Fruit fly (Drosophila melanogaster): ENCODE data around the gene sordd1.

The sordd1 gene

dm6 chrX:15762723-15763122, 33.1 kb downstream of the sordd1 start, which contains the start of gene Polr3A (continued):
- no peak for TF ChIP-seq CG17385 (GFP tag; optimal IDR thresholded peaks at IDR 0.05)
- TF ChIP-seq MESR4 (GFP tag; optimal IDR thresholded peaks at IDR 0.05) = peak; percentile 39
- no peak for TF ChIP-seq Mad (GFP tag; optimal IDR thresholded peaks at IDR 0.05)
- TF ChIP-seq MTF-1 (GFP tag; optimal IDR thresholded peaks at IDR 0.05; ENCODE audit: borderline replicate concordance) = no peak
- TF ChIP-seq Doc2 (GFP tag; IDR thresholded peaks at IDR 0.05) = no peak
- no peak for TF ChIP-seq CG2199 (GFP tag; IDR thresholded peaks at IDR 0.05)
- no peak for TF ChIP-seq CG17328 (GFP tag; IDR thresholded peaks at IDR 0.05)
- no peak for TF ChIP-seq CG15696 (tag; optimal IDR thresholded peaks at IDR 0.05)
- TF ChIP-seq eve (GFP tag; optimal IDR thresholded peaks at IDR 0.05) = no peak
- peak; percentile 42; the same call in 1 of the 3 replicates for TF ChIP-seq CG14860 (GFP tag; IDR thresholded peaks at IDR 0.05; ENCODE audit: partially characterized antibody)
- no peak for TF ChIP-seq CG3163 (GFP tag; optimal IDR thresholded peaks at IDR 0.05)
- TF ChIP-seq vfl (GFP tag; optimal IDR thresholded peaks at IDR 0.05) = no peak
- TF ChIP-seq sqz (GFP tag; optimal IDR thresholded peaks at IDR 0.05) = no peak
- peak; percentile 96 for TF ChIP-seq Elba2 (GFP tag; optimal IDR thresholded peaks at IDR 0.05)
- TF ChIP-seq CG14710 (tag; optimal IDR thresholded peaks at IDR 0.05) = peak; percentile 88
- no peak for TF ChIP-seq CG15601 (tag; optimal IDR thresholded peaks at IDR 0.05)
- peak; percentile 89 to 99 for TF ChIP-seq insv (GFP tag; optimal IDR thresholded peaks at IDR 0.05)
- TF ChIP-seq row (GFP tag; IDR thresholded peaks at IDR 0.05) = peak; percentile 7; the same call in 1 of the 3 replicates
- TF ChIP-seq Dref (GFP tag; IDR thresholded peaks at IDR 0.05) = peak; percentile 83
- peak; percentile 65; the same call in 3 of the 4 replicates for TF ChIP-seq Dll (GFP tag; IDR thresholded peaks at IDR 0.05; ENCODE audit: partially characterized antibody)
- TF ChIP-seq bbx (GFP tag; IDR thresholded peaks at IDR 0.05; ENCODE audit: partially characterized antibody) = peak; percentile 77
- TF ChIP-seq YL-1 (GFP tag; optimal IDR thresholded peaks at IDR 0.05) = peak; percentile 5
- peak; percentile 49 for TF ChIP-seq CG2116 (GFP tag; optimal IDR thresholded peaks at IDR 0.05)
- TF ChIP-seq Fer1 (GFP tag; optimal IDR thresholded peaks at IDR 0.05) = no peak
- peak; percentile 41 for TF ChIP-seq CG9437 (GFP tag; optimal IDR thresholded peaks at IDR 0.05)
- TF ChIP-seq CG12659 (GFP tag; optimal IDR thresholded peaks at IDR 0.05) = peak; percentile 51
- peak; percentile 65 for TF ChIP-seq Dp (GFP tag; optimal IDR thresholded peaks at IDR 0.05)
- TF ChIP-seq gfzf (GFP tag; optimal IDR thresholded peaks at IDR 0.05) = peak; percentile 67
- TF ChIP-seq E2f2 (GFP tag; IDR thresholded peaks at IDR 0.05) = peak; percentile 78
- 0 out of 2 replicates have a peak, but pooled peaks have one; percentile 39 for TF ChIP-seq tna (GFP tag; IDR thresholded peaks at IDR 0.05; ENCODE audit: partially characterized antibody)
- 0 out of 3 replicates have a peak, but pooled peaks have one; percentile 25 for TF ChIP-seq vnd (GFP tag; IDR thresholded peaks at IDR 0.05; ENCODE audit: partially characterized antibody)
- peak; percentile 24 for TF ChIP-seq Sry-δ (GFP tag; optimal IDR thresholded peaks at IDR 0.05)
- TF ChIP-seq zen (tag; optimal IDR thresholded peaks at IDR 0.05) = peak; percentile 49
- no peak for TF ChIP-seq CG5953 (GFP tag; IDR thresholded peaks at IDR 0.05)
- TF ChIP-seq CG6791 (GFP tag; IDR thresholded peaks at IDR 0.05; ENCODE audit: partially characterized antibody) = peak; percentile 73; the same call in 2 of the 3 replicates
- TF ChIP-seq E2f1 (GFP tag; IDR thresholded peaks at IDR 0.05) = no peak
- no peak for TF ChIP-seq Hey (tag; optimal IDR thresholded peaks at IDR 0.05)
- TF ChIP-seq Opbp (GFP tag; IDR thresholded peaks at IDR 0.05; ENCODE audit: partially characterized antibody) = peak; percentile 70
- peak; percentile 71 for TF ChIP-seq amos (GFP tag; IDR thresholded peaks at IDR 0.05; ENCODE audit: partially characterized antibody)
- TF ChIP-seq pan (optimal IDR thresholded peaks at IDR 0.05) = no peak
- no peak for TF ChIP-seq pan (GFP tag; optimal IDR thresholded peaks at IDR 0.05 in 1 of 2, IDR thresholded peaks at IDR 0.05 in 1 of 2)
- TF ChIP-seq PHDP (tag; optimal IDR thresholded peaks at IDR 0.05) = no peak
- no peak for TF ChIP-seq ci (GFP tag; IDR thresholded peaks at IDR 0.05)
- no peak for TF ChIP-seq CG34376 (GFP tag; optimal IDR thresholded peaks at IDR 0.05)
- no peak for TF ChIP-seq crp (GFP tag; optimal IDR thresholded peaks at IDR 0.05)
- TF ChIP-seq pzg (GFP tag; optimal IDR thresholded peaks at IDR 0.05) = peak; percentile 63
- TF ChIP-seq CG3995 (GFP tag; optimal IDR thresholded peaks at IDR 0.05) = peak; percentile 4
- peak; percentile 75 for TF ChIP-seq CG13287 (GFP tag; IDR thresholded peaks at IDR 0.05; ENCODE audit: partially characterized antibody)
- TF ChIP-seq CG16779 (GFP tag; IDR thresholded peaks at IDR 0.05) = no peak
